Fruit fly (Drosophila melanogaster) whole organism, embryonic: ENCODE data around the gene Jarid2.
A peak's percentile ranks its signal among the peaks of the same experiment; 100 is the strongest.

Experiments used
- Blimp-1 ChIP-seq: fragments of 200-800 bp; sonication (Bioruptor generic); optimal IDR thresholded peaks from 3 replicates; lab custom pipeline; 2018; ENCODE audit warnings: missing biosample characterization, missing genetic modification characterization, mild to moderate bottlenecking, moderate library complexity, missing genetic modification reagents
- CG1024 ChIP-seq: fragments of 200-800 bp; sonication (Bioruptor generic); IDR thresholded peaks from 2 replicates; pipeline ENCODE4 v1.3.6; 2022; ENCODE audit warnings: missing biosample characterization, missing genetic modification characterization
- CG11247 ChIP-seq: fragments of 200-800 bp; sonication (Bioruptor generic); IDR thresholded peaks from 2 replicates; pipeline ENCODE4 v1.3.6; 2022; ENCODE audit warnings: missing biosample characterization, missing genetic modification characterization
- CG12659 ChIP-seq: fragments of 200-800 bp; sonication (Bioruptor generic); optimal IDR thresholded peaks from 3 replicates; lab custom pipeline; 2017; ENCODE audit warnings: mild to moderate bottlenecking, missing biosample characterization, missing genetic modification reagents, missing genetic modification characterization
- CG12942 ChIP-seq: fragments of 200-800 bp; sonication (Bioruptor generic); optimal IDR thresholded peaks from 3 replicates; lab custom pipeline; 2016; ENCODE audit warnings: missing biosample characterization, missing genetic modification characterization
- CG14050 ChIP-seq: fragments of 200-800 bp; sonication (Bioruptor generic); IDR thresholded peaks from 3 replicates; pipeline ENCODE4 v1.3.6; 2022; ENCODE audit warnings: missing biosample characterization, missing genetic modification characterization
- CG14667 ChIP-seq: fragments of 200-800 bp; sonication (Bioruptor generic); IDR thresholded peaks from 2 replicates; pipeline ENCODE4 v1.3.6; 2022; ENCODE audit warnings: missing biosample characterization, missing genetic modification characterization
- CG1529 ChIP-seq: fragments of 200-800 bp; sonication (Bioruptor generic); optimal IDR thresholded peaks from 3 replicates; lab custom pipeline; 2018; ENCODE audit warnings: missing biosample characterization, missing genetic modification characterization
- CG15601 ChIP-seq: fragments of 200-800 bp; sonication (Bioruptor generic); optimal IDR thresholded peaks from 3 replicates; lab custom pipeline; 2019; ENCODE audit warnings: missing biosample characterization, mild to moderate bottlenecking, missing genetic modification characterization, moderate library complexity
- CG1603 ChIP-seq: fragments of 200-800 bp; sonication (Bioruptor generic); optimal IDR thresholded peaks from 2 replicates; lab custom pipeline; 2019; ENCODE audit warnings: missing biosample characterization, mild to moderate bottlenecking, missing genetic modification characterization, moderate library complexity
- CG17361 ChIP-seq: fragments of 200-800 bp; sonication (Bioruptor generic); IDR thresholded peaks from 3 replicates; pipeline ENCODE4 v1.3.6; 2022; ENCODE audit warnings: missing biosample characterization, missing genetic modification characterization
- CG17829 ChIP-seq: fragments of 200-800 bp; optimal IDR thresholded peaks from 2 replicates; lab custom pipeline; 2019; ENCODE audit warnings: missing biosample characterization, mild to moderate bottlenecking, missing genetic modification characterization, moderate library complexity
- CG18011 ChIP-seq: fragments of 200-800 bp; sonication (Bioruptor generic); optimal IDR thresholded peaks from 2 replicates; lab custom pipeline; 2017; ENCODE audit warnings: missing biosample characterization, missing genetic modification characterization, mild to moderate bottlenecking, moderate library complexity, missing genotype
- CG31441 ChIP-seq: fragments of 200-800 bp; sonication (Bioruptor generic); IDR thresholded peaks from 2 replicates; pipeline ENCODE4 v1.3.6; 2022; ENCODE audit warnings: missing biosample characterization, missing genetic modification characterization
- CG4854 ChIP-seq: fragments of 200-800 bp; sonication (Bioruptor generic); optimal IDR thresholded peaks from 2 replicates; lab custom pipeline; 2016; ENCODE audit warnings: missing biosample characterization, missing genetic modification characterization, inconsistent platforms
- CG6654 ChIP-seq: fragments of 200-800 bp; sonication (Bioruptor generic); optimal IDR thresholded peaks from 2 replicates; lab custom pipeline; 2017; ENCODE audit warnings: missing biosample characterization, mild to moderate bottlenecking, missing genetic modification characterization
- CG6791 ChIP-seq: fragments of 200-800 bp; sonication (Bioruptor generic); IDR thresholded peaks from 3 replicates; pipeline ENCODE4 v1.3.6; 2022; ENCODE audit warnings: missing biosample characterization, missing genetic modification characterization; ENCODE audit not compliant: partially characterized antibody
- CG9437 ChIP-seq: fragments of 200-800 bp; sonication (Bioruptor generic); optimal IDR thresholded peaks from 2 replicates; lab custom pipeline; 2018; ENCODE audit warnings: missing biosample characterization, mild to moderate bottlenecking, missing genetic modification characterization
- CG9932 ChIP-seq: fragments of 200-800 bp; sonication (Bioruptor generic); IDR thresholded peaks from 2 replicates; pipeline ENCODE4 v1.3.6; 2022; ENCODE audit warnings: missing biosample characterization, missing genetic modification characterization
- D ChIP-seq, 2 experiments: fragments of 200-800 bp in 1 of 2; fragments of >200 bp in 1 of 2; sonication (Bioruptor generic) in 1 of 2; optimal IDR thresholded peaks; 2 replicates in 1 of 2; 3 replicates in 1 of 2; lab custom pipeline; 2017; ENCODE audit warnings: mild to moderate bottlenecking in 1 of 2, missing biosample characterization in 1 of 2, missing genetic modification characterization in 1 of 2, missing genetic modification reagents in 1 of 2
- Ets65A ChIP-seq: fragments of 200-800 bp; sonication (Bioruptor generic); peaks from one replicate; lab custom pipeline; 2016; ENCODE audit warnings: missing biosample characterization, missing genetic modification characterization
- Fer3 ChIP-seq: fragments of 200-800 bp; sonication (Bioruptor generic); optimal IDR thresholded peaks from 2 replicates; lab custom pipeline; 2018; ENCODE audit warnings: missing biosample characterization, mild to moderate bottlenecking, missing genetic modification characterization, moderate library complexity
- Oaz ChIP-seq: fragments of 200-800 bp; sonication (Bioruptor generic); IDR thresholded peaks from 2 replicates; pipeline ENCODE4 v1.3.6; 2022; ENCODE audit warnings: missing biosample characterization, missing genetic modification characterization
- Pdp1 ChIP-seq, 2 experiments: fragments of 200-800 bp; sonication (Bioruptor generic); optimal IDR thresholded peaks; 3 replicates each; lab custom pipeline; 2016; ENCODE audit warnings: missing biosample characterization in 2 of 2, missing genetic modification characterization in 2 of 2, mild to moderate bottlenecking in 1 of 2, moderate library complexity in 1 of 2
- Ptx1 ChIP-seq: fragments of 200-800 bp; sonication (Bioruptor generic); IDR thresholded peaks from 2 replicates; pipeline ENCODE4 v1.3.6; 2022; ENCODE audit warnings: missing biosample characterization, missing genetic modification characterization
- Spps ChIP-seq: fragments of 200-800 bp; sonication (Bioruptor generic); optimal IDR thresholded peaks from 2 replicates; lab custom pipeline; 2018; ENCODE audit warnings: missing biosample characterization, mild to moderate bottlenecking, missing genetic modification characterization
- Trl ChIP-seq, 3 experiments: fragments of >200 bp in 2 of 3; fragments of 200-800 bp in 1 of 3; sonication (Bioruptor generic) in 1 of 3; optimal IDR thresholded peaks; 2 replicates in 1 of 3; 3 replicates in 2 of 3; lab custom pipeline; 2016 to 2017; ENCODE audit warnings: missing biosample characterization in 1 of 3, missing genetic modification characterization in 1 of 3
- bcd ChIP-seq: fragments of 200-800 bp; sonication (Bioruptor generic); optimal IDR thresholded peaks from 2 replicates; lab custom pipeline; 2017; ENCODE audit warnings: missing biosample characterization, mild to moderate bottlenecking, missing genetic modification characterization
- crc ChIP-seq: fragments of 200-800 bp; sonication (Bioruptor generic); optimal IDR thresholded peaks from 2 replicates; lab custom pipeline; 2016; ENCODE audit warnings: missing biosample characterization, missing genetic modification characterization
- croc ChIP-seq: fragments of 200-800 bp; sonication (Bioruptor generic); conservative IDR thresholded peaks from 3 replicates; pipeline ENCODE4 v1.3.6; 2022; ENCODE audit warnings: missing biosample characterization, missing genetic modification characterization
- danr ChIP-seq: fragments of 200-800 bp; sonication (Bioruptor generic); IDR thresholded peaks from 2 replicates; pipeline ENCODE4 v1.3.6; 2022; ENCODE audit warnings: missing biosample characterization, missing genetic modification characterization
- disco-r ChIP-seq: fragments of 200-800 bp; sonication (Bioruptor generic); optimal IDR thresholded peaks from 2 replicates; lab custom pipeline; 2016; ENCODE audit warnings: missing biosample characterization, missing genetic modification characterization
- dysf ChIP-seq: fragments of 200-800 bp; sonication (Bioruptor generic); IDR thresholded peaks from 3 replicates; pipeline ENCODE4 v1.3.6; 2022; ENCODE audit warnings: missing biosample characterization, missing genetic modification characterization
- emc ChIP-seq: fragments of 200-800 bp; sonication (Bioruptor generic); optimal IDR thresholded peaks from 2 replicates; lab custom pipeline; 2016; ENCODE audit warnings: missing biosample characterization, missing genetic modification characterization
- fd64A ChIP-seq: fragments of 200-800 bp; sonication (Bioruptor generic); optimal IDR thresholded peaks from 3 replicates; lab custom pipeline; 2018; ENCODE audit warnings: missing biosample characterization, mild to moderate bottlenecking, missing genetic modification characterization
- fru ChIP-seq: fragments of >200 bp; optimal IDR thresholded peaks from 2 replicates; lab custom pipeline; 2017
- gce ChIP-seq: fragments of 200-800 bp; sonication (Bioruptor generic); IDR thresholded peaks from 3 replicates; pipeline ENCODE4 v1.3.6; 2022; ENCODE audit warnings: missing biosample characterization, missing genetic modification characterization
- gsb ChIP-seq: fragments of 200-800 bp; sonication (Bioruptor generic); IDR thresholded peaks from 2 replicates; pipeline ENCODE4 v1.3.6; 2022; ENCODE audit warnings: missing biosample characterization, missing genetic modification characterization
- hbn ChIP-seq: fragments of 200-800 bp; sonication (Bioruptor generic); IDR thresholded peaks from 2 replicates; pipeline ENCODE4 v1.3.6; 2022; ENCODE audit warnings: missing biosample characterization, missing genetic modification characterization; ENCODE audit not compliant: partially characterized antibody
- ind ChIP-seq: fragments of 200-800 bp; sonication (Bioruptor generic); optimal IDR thresholded peaks from 3 replicates; lab custom pipeline; 2016; ENCODE audit warnings: missing biosample characterization, missing genetic modification characterization
- knrl ChIP-seq: fragments of 200-800 bp; sonication (Bioruptor generic); IDR thresholded peaks from 3 replicates; pipeline ENCODE4 v1.3.6; 2022; ENCODE audit warnings: missing biosample characterization, missing genetic modification characterization; ENCODE audit not compliant: partially characterized antibody
- mld ChIP-seq: fragments of 200-800 bp; sonication (Bioruptor generic); IDR thresholded peaks from 3 replicates; pipeline ENCODE4 v1.3.6; 2022; ENCODE audit warnings: missing biosample characterization, missing genetic modification characterization; ENCODE audit not compliant: partially characterized antibody
- nom ChIP-seq: fragments of 200-800 bp; sonication (Bioruptor generic); optimal IDR thresholded peaks from 2 replicates; lab custom pipeline; 2017; ENCODE audit warnings: missing biosample characterization, missing genetic modification characterization, mild to moderate bottlenecking, moderate library complexity, missing genetic modification reagents
- sens-2 ChIP-seq: fragments of 200-800 bp; sonication (Bioruptor generic); IDR thresholded peaks from 2 replicates; pipeline ENCODE4 v1.3.6; 2022; ENCODE audit warnings: missing biosample characterization, missing genetic modification characterization
- tap ChIP-seq: fragments of 200-800 bp; optimal IDR thresholded peaks from 3 replicates; lab custom pipeline; 2019; ENCODE audit warnings: missing biosample characterization, mild to moderate bottlenecking, missing genetic modification characterization, moderate library complexity
- tio ChIP-seq: fragments of 200-800 bp; sonication (Bioruptor generic); optimal IDR thresholded peaks from 2 replicates; lab custom pipeline; 2017; ENCODE audit warnings: missing biosample characterization, missing genetic modification characterization, inconsistent platforms
- trem ChIP-seq: fragments of 200-800 bp; optimal IDR thresholded peaks from 3 replicates; lab custom pipeline; 2019; ENCODE audit warnings: missing biosample characterization, mild to moderate bottlenecking, missing genetic modification characterization, moderate library complexity
- zen ChIP-seq: fragments of 200-800 bp; sonication (Bioruptor generic); optimal IDR thresholded peaks from 3 replicates; lab custom pipeline; 2018; ENCODE audit warnings: missing biosample characterization, mild to moderate bottlenecking, missing genetic modification characterization, moderate library complexity
- zf30C ChIP-seq: fragments of 200-800 bp; sonication (Bioruptor generic); optimal IDR thresholded peaks from 3 replicates; lab custom pipeline; 2018; ENCODE audit warnings: missing biosample characterization, mild to moderate bottlenecking, missing genetic modification characterization

Jarid2 gene

DNA sequence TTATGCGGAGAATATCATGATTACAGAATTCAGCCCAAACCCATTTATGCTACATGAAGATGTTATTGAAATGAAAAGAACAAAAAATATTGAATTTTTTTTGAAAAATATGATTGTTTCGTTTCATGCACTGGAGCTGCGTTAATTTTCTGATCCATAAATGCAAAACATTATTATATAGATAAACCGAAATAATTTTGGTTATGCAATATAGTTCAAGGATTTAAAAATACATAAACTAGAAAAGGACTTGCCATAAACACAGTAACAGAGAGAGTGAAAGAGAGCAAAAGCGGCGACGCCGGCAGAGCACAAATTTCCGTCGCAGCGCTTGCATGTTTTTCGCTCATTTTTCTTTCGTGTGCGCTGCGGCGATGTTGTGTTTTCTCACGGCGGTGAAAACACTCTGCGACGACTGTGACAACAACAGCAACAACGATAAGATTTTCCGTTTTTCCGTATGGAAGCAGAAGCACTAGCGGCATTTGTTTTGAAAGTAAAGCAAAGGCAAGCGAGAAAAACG, 14.5 kb upstream of the Jarid2 start (continued):
- TF ChIP-seq tap (tag; lab: Kevin White, UChicago) (peak; percentile 86), CG9437 (GFP tag; lab: Kevin White, UChicago) (peak; percentile 85), tio (GFP tag; lab: Kevin White, UChicago) (peak; percentile 72), fd64A (GFP tag; lab: Kevin White, UChicago) (peak; percentile 62), gsb (GFP tag; lab: Robert Waterston, UW) (no peak), zen (tag; lab: Kevin White, UChicago) (peak; percentile 70), CG12942 (peak; percentile 71), Ptx1 (GFP tag; lab: Robert Waterston, UW) (peak; percentile 69), CG15601 (peak; percentile 89), CG17829 (peak; percentile 92), nom (peak; percentile 77), CG6654 (GFP tag; lab: Kevin White, UChicago) (peak; percentile 64), CG31441 (GFP tag; lab: Robert Waterston, UW) (peak; percentile 92), crc (GFP tag; lab: Kevin White, UChicago) (peak; percentile 63), CG18011 (GFP tag; lab: Kevin White, UChicago) (peak; percentile 52), Trl (optimal IDR thresholded peaks at IDR 0.05; lab: Kevin White, UChicago) (peak; percentile 43 to 96), Trl (GFP tag; optimal IDR thresholded peaks at IDR 0.05; lab: Kevin White, UChicago) (peak; percentile 80), Blimp-1 (GFP tag; lab: Kevin White, UChicago) (peak; percentile 92), emc (GFP tag; lab: Kevin White, UChicago) (no peak), D (optimal IDR thresholded peaks at IDR 0.05; lab: Kevin White, UChicago) (no peak), D (GFP tag; optimal IDR thresholded peaks at IDR 0.05; lab: Kevin White, UChicago) (peak; percentile 91), CG4854 (GFP tag; lab: Kevin White, UChicago) (peak; percentile 81), CG1024 (GFP tag; lab: Robert Waterston, UW) (peak; percentile 9; the same call in 1 of the 2 replicates), Oaz (GFP tag; lab: Robert Waterston, UW) (peak; percentile 59), mld (GFP tag; lab: Robert Waterston, UW) (0 out of 3 replicates have a peak, but pooled peaks have one; percentile 8), CG6791 (GFP tag; lab: Robert Waterston, UW) (peak; percentile 38; the same call in 1 of the 3 replicates), trem (peak; percentile 91), sens-2 (GFP tag; lab: Robert Waterston, UW) (peak; percentile 58; the same call in 1 of the 2 replicates), CG11247 (GFP tag; lab: Robert Waterston, UW) (no peak), bcd (peak; percentile 83), zf30C (GFP tag; lab: Kevin White, UChicago) (no peak), CG9932 (GFP tag; lab: Robert Waterston, UW) (peak; percentile 45), danr (GFP tag; lab: Robert Waterston, UW) (no peak), Ets65A (GFP tag; lab: Kevin White, UChicago) (no peak), CG1603 (tag; lab: Kevin White, UChicago) (peak; percentile 80), ind (GFP tag; lab: Kevin White, UChicago) (peak; percentile 65), hbn (GFP tag; lab: Robert Waterston, UW) (no peak), Pdp1 (GFP tag; optimal IDR thresholded peaks at IDR 0.05; lab: Kevin White, UChicago) (peak; percentile 74 to 98), knrl (GFP tag; lab: Robert Waterston, UW) (no peak), disco-r (GFP tag; lab: Kevin White, UChicago) (peak; percentile 59), Fer3 (tag; lab: Kevin White, UChicago) (peak; percentile 89), CG17361 (peak; percentile 89), CG1529 (GFP tag; lab: Kevin White, UChicago) (peak; percentile 87), Spps (tag; lab: Kevin White, UChicago) (peak; percentile 91), CG14050 (GFP tag; lab: Robert Waterston, UW) (peak; percentile 54; the same call in 1 of the 3 replicates), CG14667 (GFP tag; lab: Robert Waterston, UW) (0 out of 2 replicates have a peak, but pooled peaks have one; percentile 22), fru (lab: Kevin White, UChicago) (no peak), CG12659 (GFP tag; lab: Kevin White, UChicago) (peak; percentile 86), croc (GFP tag; lab: Robert Waterston, UW) (peak; percentile 59), gce (no peak; the same call in 2 of the 3 replicates), dysf (GFP tag; lab: Robert Waterston, UW) (peak; percentile 82)
